Worm (Caenorhabditis elegans) whole organism, L2 larva: ENCODE results near the gene C36E6.2.

Experiments used
- F13H6.1 ChIP-seq: sonication (generic microtip); optimal IDR thresholded peaks from 2 replicates; lab custom pipeline; 2016; ENCODE audit warnings: missing genetic modification characterization, missing compliant biosample characterization
- alr-1 ChIP-seq: fragments of 150-350 bp; optimal IDR thresholded peaks from 2 replicates; lab custom pipeline; 2014; ENCODE audit warnings: missing biosample characterization, missing genetic modification characterization
- crh-2 ChIP-seq: sonication (generic microtip); optimal IDR thresholded peaks from 2 replicates; lab custom pipeline; 2017; ENCODE audit warnings: missing biosample characterization, missing genetic modification characterization
- fos-1 ChIP-seq: fragments of 150-350 bp; optimal IDR thresholded peaks from 2 replicates; lab custom pipeline; 2014; ENCODE audit warnings: missing biosample characterization, missing genetic modification characterization
- gmeb-1 ChIP-seq: fragments of 150-350 bp; optimal IDR thresholded peaks from 2 replicates; lab custom pipeline; 2014; ENCODE audit warnings: missing biosample characterization, missing genetic modification characterization
- lsy-2 ChIP-seq, 2 experiments: fragments of 150-350 bp in 1 of 2; sonication (generic microtip) in 1 of 2; optimal IDR thresholded peaks; 2 replicates each; lab custom pipeline; 2014 to 2017; ENCODE audit warnings: missing biosample characterization in 2 of 2, missing genetic modification characterization in 2 of 2
- sma-9 ChIP-seq, 2 experiments: fragments of 150-350 bp in 1 of 2; sonication (generic microtip) in 1 of 2; optimal IDR thresholded peaks; 2 replicates each; lab custom pipeline; 2014 to 2016; ENCODE audit warnings: missing genetic modification characterization in 2 of 2, mild to moderate bottlenecking in 1 of 2, missing biosample characterization in 1 of 2, missing compliant biosample characterization in 1 of 2, missing genetic modification reagents in 1 of 2, moderate library complexity in 1 of 2
- snpc-4 ChIP-seq: fragments of 150-350 bp; optimal IDR thresholded peaks from 2 replicates; lab custom pipeline; 2014; ENCODE audit warnings: missing biosample characterization, missing genetic modification characterization
- unc-62 ChIP-seq: fragments of 150-350 bp; optimal IDR thresholded peaks from 2 replicates; lab custom pipeline; 2014; ENCODE audit warnings: missing biosample characterization, missing genetic modification reagents, missing genetic modification characterization

C36E6.2 gene

ce11 chrX:17504447-17504846 lies 53.0 kb downstream of the C36E6.2 start:
- TF ChIP-seq F13H6.1 (tag; lab: Kevin White, UChicago) = peak; percentile 26
- TF ChIP-seq fos-1 (tag; lab: Kevin White, UChicago) = peak; percentile 35
- TF ChIP-seq sma-9 (GFP tag; optimal IDR thresholded peaks at IDR 0.05; lab: Kevin White, UChicago) = peak; percentile 73
- no peak for TF ChIP-seq sma-9 (tag; optimal IDR thresholded peaks at IDR 0.05; lab: Kevin White, UChicago)
- no peak for TF ChIP-seq gmeb-1 (tag; lab: Kevin White, UChicago)
- no peak for TF ChIP-seq snpc-4 (tag; lab: Kevin White, UChicago)
- peak in 1 of 2 experiments; percentile 30 for TF ChIP-seq lsy-2 (tag; optimal IDR thresholded peaks at IDR 0.05; lab: Kevin White, UChicago)
- TF ChIP-seq unc-62 (GFP tag; lab: Kevin White, UChicago) = no peak
- no peak for TF ChIP-seq alr-1 (tag; lab: Kevin White, UChicago)
- TF ChIP-seq crh-2 (tag; lab: Kevin White, UChicago) = peak; percentile 55
